Worm (Caenorhabditis elegans) whole organism, early embryonic: ENCODE data around the gene slc-25A18.2.

Source experiments
- F13C5.2 ChIP-seq: sonication (generic microtip); optimal IDR thresholded peaks from 2 replicates; lab custom pipeline; 2017; ENCODE audit warnings: mild to moderate bottlenecking, missing genetic modification characterization, inconsistent platforms, missing compliant biosample characterization
- aly-1 ChIP-seq: sonication (generic microtip); optimal IDR thresholded peaks from 2 replicates; lab custom pipeline; 2016; ENCODE audit warnings: missing genetic modification characterization, missing compliant biosample characterization
- ama-1 ChIP-seq: fragments of 150-350 bp; optimal IDR thresholded peaks from 2 replicates; lab custom pipeline; 2014
- ceh-13 ChIP-seq: fragments of 200-800 bp; sonication (Bioruptor generic); optimal IDR thresholded peaks from 2 replicates; lab custom pipeline; 2018; ENCODE audit warnings: mild to moderate bottlenecking, missing genetic modification characterization, missing compliant biosample characterization
- ceh-36 ChIP-seq: sonication (generic microtip); optimal IDR thresholded peaks from 2 replicates; lab custom pipeline; 2016; ENCODE audit warnings: missing genetic modification characterization, inconsistent platforms, missing compliant biosample characterization
- ets-7 ChIP-seq: sonication (generic microtip); optimal IDR thresholded peaks from 2 replicates; lab custom pipeline; 2016; ENCODE audit warnings: missing genotype, missing genetic modification characterization, missing compliant biosample characterization
- flt-1 ChIP-seq: fragments of 200-800 bp; sonication (Bioruptor generic); IDR thresholded peaks from 2 replicates; pipeline ENCODE4 v1.3.6; 2022; ENCODE audit warnings: missing genetic modification characterization, missing compliant biosample characterization
- hnd-1 ChIP-seq: sonication (generic microtip); optimal IDR thresholded peaks from 2 replicates; lab custom pipeline; 2016; ENCODE audit warnings: missing genetic modification characterization, missing compliant biosample characterization
- pes-1 ChIP-seq: fragments of 200-800 bp; sonication (Bioruptor generic); IDR thresholded peaks from 2 replicates; pipeline ENCODE4 v1.3.6; 2022; ENCODE audit warnings: missing genetic modification reagents, missing genetic modification characterization, missing compliant biosample characterization
- tbx-11 ChIP-seq: fragments of 200-800 bp; sonication (Bioruptor generic); IDR thresholded peaks from 2 replicates; pipeline ENCODE4 v1.3.6; 2022; ENCODE audit warnings: missing genetic modification characterization, missing compliant biosample characterization
- tbx-37 ChIP-seq: fragments of 200-800 bp; sonication (Bioruptor generic); conservative IDR thresholded peaks from 2 replicates; pipeline ENCODE4 v1.3.6; 2022; ENCODE audit warnings: missing genetic modification reagents, missing genetic modification characterization, missing compliant biosample characterization

DNA sequence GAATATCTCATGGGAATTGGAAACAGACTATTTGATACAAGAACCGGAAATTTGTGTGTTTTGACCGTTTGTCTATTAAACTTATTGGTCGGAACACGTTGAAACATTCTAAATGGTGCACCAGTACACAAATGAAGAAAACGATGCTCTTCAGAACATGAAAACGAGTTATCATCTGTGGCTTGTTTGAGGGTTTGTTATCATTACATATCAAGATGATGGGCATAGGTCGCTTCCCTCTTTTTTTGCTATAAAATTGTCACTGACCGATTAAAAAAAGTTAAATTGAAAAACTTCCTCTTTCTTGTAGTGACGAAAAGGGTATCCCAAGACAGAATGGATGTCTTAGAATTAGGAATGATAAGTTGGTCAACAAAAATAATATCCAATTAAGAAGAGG lies 6.2 kb upstream of the slc-25A18.2 start:
- TF ChIP-seq ama-1 (lab: Kevin White, UChicago): no peak
- TF ChIP-seq tbx-11 (GFP tag; lab: Robert Waterston, UW): no peak
- TF ChIP-seq ceh-36 (tag; lab: Kevin White, UChicago): no peak
- no peak for TF ChIP-seq aly-1 (tag; lab: Kevin White, UChicago)
- no peak for TF ChIP-seq flt-1 (GFP tag; lab: Robert Waterston, UW)
- no peak for TF ChIP-seq pes-1 (GFP tag; lab: Robert Waterston, UW)
- no peak for TF ChIP-seq ceh-13
- no peak for TF ChIP-seq tbx-37 (GFP tag; lab: Robert Waterston, UW)
- no peak for TF ChIP-seq ets-7 (tag; lab: Kevin White, UChicago)
- no peak for TF ChIP-seq hnd-1 (tag; lab: Kevin White, UChicago)
- no peak for TF ChIP-seq F13C5.2 (tag; lab: Kevin White, UChicago)
